Worm (Caenorhabditis elegans) whole organism, L4/young adult: ENCODE results near the gene Y82E9BR.9.

ENCODE experiments used
- W03F9.2 ChIP-seq: fragments of 150-350 bp; optimal IDR thresholded peaks from 2 replicates; lab custom pipeline; 2014; ENCODE audit warnings: missing biosample characterization, missing genetic modification characterization
- dao-5 ChIP-seq: sonication (generic microtip); optimal IDR thresholded peaks from 2 replicates; lab custom pipeline; 2016; ENCODE audit warnings: missing genotype, missing genetic modification characterization, moderate library complexity, missing compliant biosample characterization
- him-1 ChIP-seq: sonication (generic microtip); optimal IDR thresholded peaks from 2 replicates; lab custom pipeline; 2016; ENCODE audit warnings: missing genotype, missing genetic modification reagents, missing genetic modification characterization, missing compliant biosample characterization

Gene Y82E9BR.9

ce11 chrIII:1345694-1346093, 13.9 kb downstream of the Y82E9BR.9 start, which contains the start of gene Y82E9BL.6:
TSS of gene Y82E9BL.6 (minus strand) at chrIII:1345794.
- no peak for TF ChIP-seq W03F9.2 (tag; lab: Kevin White, UChicago)
- no peak for TF ChIP-seq him-1
- TF ChIP-seq dao-5 (tag; lab: Kevin White, UChicago): no peak

ce11 chrIII:1342919-1343419, 16.6 kb downstream of the Y82E9BR.9 start, which contains the start of gene fbxa-27:
TSS of gene fbxa-27 (plus strand) at chrIII:1342969.
- TF ChIP-seq W03F9.2 (tag; lab: Kevin White, UChicago) (no peak), dao-5 (tag; lab: Kevin White, UChicago) (no peak), him-1 (no peak)

ce11 chrIII:1342488-1342887, 17.1 kb downstream of the Y82E9BR.9 start, which contains the start of gene fbxa-26:
TSS of gene fbxa-26 (minus strand) at chrIII:1342522.
- TF ChIP-seq W03F9.2 (tag; lab: Kevin White, UChicago) (no peak), dao-5 (tag; lab: Kevin White, UChicago) (no peak), him-1 (no peak)

- TF ChIP-seq W03F9.2 (tag; lab: Kevin White, UChicago) (no peak), dao-5 (tag; lab: Kevin White, UChicago) (no peak), him-1 (no peak)
Measured at ce11 chrIII:1340240-1340639, 19.3 kb downstream of the Y82E9BR.9 start, which contains the start of gene fbxa-5. TSS of gene fbxa-5 (minus strand) at chrIII:1340340.

- TF ChIP-seq him-1 (no peak), dao-5 (tag; lab: Kevin White, UChicago) (no peak), W03F9.2 (tag; lab: Kevin White, UChicago) (no peak)
Measured at ce11 chrIII:1331894-1332293, 27.7 kb downstream of the Y82E9BR.9 start, which contains the start of gene Y82E9BL.19. TSS of gene Y82E9BL.19 (plus strand) at chrIII:1332016.

DNA sequence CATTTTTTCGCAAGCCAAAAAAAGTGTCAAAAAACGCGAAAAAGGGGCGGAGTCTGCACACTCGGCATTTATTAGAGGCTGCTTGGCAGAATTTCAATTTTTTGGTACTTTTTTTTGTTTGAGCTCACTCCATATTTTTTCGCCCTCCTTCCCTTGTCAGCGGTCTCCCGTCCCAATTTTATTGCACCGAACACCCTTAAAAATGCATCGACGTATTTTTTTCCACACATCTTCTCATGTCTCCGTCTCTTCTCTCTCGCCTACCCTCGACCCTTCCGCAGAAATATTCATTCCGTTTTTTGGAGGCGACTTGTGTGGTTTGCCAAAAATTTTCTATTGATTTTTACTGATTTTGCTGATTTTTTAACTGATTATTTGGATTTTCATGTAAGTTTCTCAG, 33.1 kb downstream of the Y82E9BR.9 start, which contains the start of gene Y82E9BL.18:
Gene Y82E9BL.18 (plus strand): TSS at position 301 of the 400 bp plus-strand sequence.
- no peak for TF ChIP-seq W03F9.2 (tag; lab: Kevin White, UChicago)
- no peak for TF ChIP-seq him-1
- TF ChIP-seq dao-5 (tag; lab: Kevin White, UChicago): no peak

DNA sequence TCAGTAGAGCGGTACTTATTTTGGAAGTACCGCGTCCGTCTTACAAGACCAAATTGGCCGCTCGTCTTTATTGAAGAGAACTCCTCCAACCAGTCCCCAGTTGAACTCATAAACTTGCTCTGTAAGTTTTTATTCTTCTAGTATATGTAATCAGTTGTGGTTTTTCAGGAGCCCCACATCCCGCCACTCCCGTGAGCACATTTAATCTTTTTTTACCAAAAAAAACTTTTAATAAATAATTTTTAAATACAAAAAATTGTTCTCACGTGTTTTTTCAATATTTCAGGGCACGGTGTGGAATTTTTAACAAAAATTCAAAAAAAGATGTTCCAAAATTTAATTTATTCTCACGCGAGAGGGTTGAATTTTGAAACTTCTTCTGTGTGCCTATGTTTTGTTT, 35.1 kb downstream of the Y82E9BR.9 start, which contains the start of gene fbxa-14:
Gene fbxa-14 (minus strand): TSS at position 101 of the 400 bp plus-strand sequence.
- TF ChIP-seq dao-5 (tag; lab: Kevin White, UChicago) (no peak), W03F9.2 (tag; lab: Kevin White, UChicago) (no peak), him-1 (no peak)

- no peak for TF ChIP-seq him-1
Measured at ce11 chrIII:1323555-1323954, 36.0 kb downstream of the Y82E9BR.9 start.

- TF ChIP-seq him-1 (no peak), dao-5 (tag; lab: Kevin White, UChicago) (no peak), W03F9.2 (tag; lab: Kevin White, UChicago) (no peak)
Measured at ce11 chrIII:1321561-1321960, 38.0 kb downstream of the Y82E9BR.9 start, which contains the start of gene fbxa-15. TSS of gene fbxa-15 (minus strand) at chrIII:1321661.

DNA sequence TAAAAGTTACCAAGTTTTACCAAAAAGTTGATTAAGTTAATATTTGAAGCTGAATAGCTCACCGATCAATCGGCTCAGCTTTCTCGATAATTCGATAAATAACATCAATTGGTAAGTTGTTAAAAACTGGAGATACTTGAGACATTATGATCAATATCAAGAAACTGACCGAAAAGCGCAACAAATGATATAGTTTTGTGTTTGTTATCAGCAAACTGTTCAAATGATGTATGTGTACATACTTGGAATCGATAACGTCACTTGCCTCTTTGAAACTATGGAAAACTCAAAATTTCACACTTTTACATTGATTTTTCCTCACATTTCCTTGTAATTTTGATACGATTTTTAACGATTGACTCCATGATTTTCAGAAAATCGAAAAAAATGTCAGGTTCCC, 44.5 kb downstream of the Y82E9BR.9 start, which contains the start of the genes fbxa-80 and fbxa-19:
Gene fbxa-80 (minus strand): TSS at position 173 of the 400 bp plus-strand sequence.
Gene fbxa-19 (plus strand): TSS at position 364 of the 400 bp plus-strand sequence.
- no peak for TF ChIP-seq dao-5 (tag; lab: Kevin White, UChicago)
- TF ChIP-seq him-1: no peak

DNA sequence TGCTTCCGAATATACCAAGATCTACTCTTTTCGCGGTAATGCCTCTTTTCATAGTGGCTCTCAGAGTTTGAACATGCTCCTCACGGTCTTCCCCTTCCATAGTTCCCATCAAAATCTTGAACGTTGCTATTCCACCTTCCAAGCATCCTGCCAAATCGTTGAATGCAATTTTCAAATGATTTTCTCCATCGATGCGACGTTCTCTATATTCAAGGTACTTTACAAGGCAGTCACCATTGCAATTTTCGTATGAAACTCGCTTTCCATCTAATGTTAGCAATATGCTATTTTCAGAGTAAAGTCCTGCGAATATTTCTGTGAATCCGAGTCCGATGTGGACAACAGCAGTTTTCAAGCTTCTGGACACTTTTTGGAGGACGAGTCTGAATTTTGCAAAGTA, 45.3 kb downstream of the Y82E9BR.9 start:
- TF ChIP-seq him-1 (no peak), W03F9.2 (tag; lab: Kevin White, UChicago) (no peak), dao-5 (tag; lab: Kevin White, UChicago) (no peak)

- TF ChIP-seq W03F9.2 (tag; lab: Kevin White, UChicago) (no peak), him-1 (no peak), dao-5 (tag; lab: Kevin White, UChicago) (no peak)
Measured at ce11 chrIII:1311367-1311766, 48.2 kb downstream of the Y82E9BR.9 start.
